Fruit fly (Drosophila melanogaster) whole organism, adult: ENCODE measurements around the gene CG43736.

ENCODE experiments used
- CG11617 ChIP-seq: fragments of 200-800 bp; sonication (Bioruptor generic); optimal IDR thresholded peaks from 2 replicates; lab custom pipeline; 2017; ENCODE audit warnings: mild to moderate bottlenecking, missing biosample characterization, missing genetic modification reagents, missing genetic modification characterization
- CG12768 ChIP-seq: fragments of 200-800 bp; sonication (Bioruptor generic); optimal IDR thresholded peaks from 2 replicates; lab custom pipeline; 2017; ENCODE audit warnings: missing biosample characterization, missing genetic modification characterization, mild to moderate bottlenecking, moderate library complexity, missing genetic modification reagents
- CG14711 ChIP-seq: fragments of 200-800 bp; sonication (Bioruptor generic); optimal IDR thresholded peaks from 2 replicates; lab custom pipeline; 2018; ENCODE audit warnings: missing biosample characterization, mild to moderate bottlenecking, missing genetic modification characterization, moderate library complexity
- CG1620 ChIP-seq: fragments of 200-800 bp; sonication (Bioruptor generic); optimal IDR thresholded peaks from 2 replicates; lab custom pipeline; 2016; ENCODE audit warnings: missing biosample characterization, missing genetic modification characterization
- CG33017 ChIP-seq: fragments of 200-800 bp; sonication (Bioruptor generic); optimal IDR thresholded peaks from 2 replicates; lab custom pipeline; 2018; ENCODE audit warnings: missing biosample characterization, mild to moderate bottlenecking, missing genetic modification characterization, moderate library complexity
- CG5204 ChIP-seq: fragments of 200-800 bp; sonication (Bioruptor generic); optimal IDR thresholded peaks from 2 replicates; lab custom pipeline; 2016; ENCODE audit warnings: missing biosample characterization, missing genetic modification characterization
- CG7045 ChIP-seq: fragments of 200-800 bp; sonication (Bioruptor generic); optimal IDR thresholded peaks from 2 replicates; lab custom pipeline; 2017; ENCODE audit warnings: missing biosample characterization, mild to moderate bottlenecking, missing genetic modification characterization
- CG7101 ChIP-seq: fragments of 200-800 bp; sonication (Bioruptor generic); optimal IDR thresholded peaks from 2 replicates; lab custom pipeline; 2018; ENCODE audit warnings: missing biosample characterization, mild to moderate bottlenecking, missing genetic modification characterization, moderate library complexity
- Clk ChIP-seq: fragments of 200-800 bp; sonication (Bioruptor generic); optimal IDR thresholded peaks from 2 replicates; lab custom pipeline; 2017; ENCODE audit warnings: missing biosample characterization, missing genetic modification characterization
- Crg-1 ChIP-seq: fragments of 200-800 bp; sonication (Bioruptor generic); optimal IDR thresholded peaks from 2 replicates; lab custom pipeline; 2016; ENCODE audit warnings: missing biosample characterization, missing genetic modification characterization
- Hr96 ChIP-seq: fragments of 200-800 bp; sonication (Bioruptor generic); optimal IDR thresholded peaks from 2 replicates; lab custom pipeline; 2016; ENCODE audit warnings: missing biosample characterization, missing genetic modification characterization
- Mnt ChIP-seq: fragments of 200-800 bp; sonication (Bioruptor generic); optimal IDR thresholded peaks from 2 replicates; lab custom pipeline; 2016; ENCODE audit warnings: missing biosample characterization, mild to moderate bottlenecking, missing genetic modification characterization
- bab1 ChIP-seq: fragments of 200-800 bp; sonication (Bioruptor generic); optimal IDR thresholded peaks from 3 replicates; lab custom pipeline; 2019; ENCODE audit warnings: missing biosample characterization, mild to moderate bottlenecking, missing genetic modification characterization, moderate library complexity
- cic ChIP-seq: fragments of 200-800 bp; sonication (Bioruptor generic); optimal IDR thresholded peaks from 2 replicates; lab custom pipeline; 2017; ENCODE audit warnings: missing biosample characterization, mild to moderate bottlenecking, missing genetic modification characterization, moderate library complexity
- cnc ChIP-seq, 2 experiments: fragments of >200 bp; optimal IDR thresholded peaks; 2 replicates each; lab custom pipeline; 2017
- kay ChIP-seq: fragments of 200-800 bp; sonication (Bioruptor generic); peaks from one replicate; lab custom pipeline; 2016; ENCODE audit warnings: missing biosample characterization, missing genetic modification characterization, borderline replicate concordance
- ovo ChIP-seq: fragments of 200-800 bp; sonication (Bioruptor generic); optimal IDR thresholded peaks from 2 replicates; lab custom pipeline; 2016; ENCODE audit warnings: missing biosample characterization, missing genetic modification characterization
- pad ChIP-seq: fragments of 200-800 bp; sonication (Bioruptor generic); optimal IDR thresholded peaks from 3 replicates; lab custom pipeline; 2017; ENCODE audit warnings: missing biosample characterization, missing genetic modification characterization, mild to moderate bottlenecking, moderate library complexity, missing genetic modification reagents
- tj ChIP-seq: fragments of 200-800 bp; sonication (Bioruptor generic); optimal IDR thresholded peaks from 3 replicates; lab custom pipeline; 2017; ENCODE audit warnings: missing biosample characterization, mild to moderate bottlenecking, missing genetic modification characterization, moderate library complexity
- toe ChIP-seq: fragments of 200-800 bp; sonication (Bioruptor generic); optimal IDR thresholded peaks from 2 replicates; lab custom pipeline; 2016; ENCODE audit warnings: missing biosample characterization, missing genetic modification characterization

The CG43736 gene

dm6 chrX:6854563-6854962 lies 9.1 kb upstream of the CG43736 start:
- peak; percentile 35 for TF ChIP-seq CG7101 (tag; lab: Kevin White, UChicago)
- no peak for TF ChIP-seq Clk
- TF ChIP-seq toe (GFP tag; lab: Kevin White, UChicago), result no peak
- peak; percentile 19 for TF ChIP-seq bab1 (GFP tag; lab: Kevin White, UChicago)
- TF ChIP-seq CG11617, result no peak
- no peak for TF ChIP-seq kay
- TF ChIP-seq cnc (optimal IDR thresholded peaks at IDR 0.05; lab: Kevin White, UChicago), result no peak
- TF ChIP-seq Hr96, result no peak
- TF ChIP-seq Crg-1 (GFP tag; lab: Kevin White, UChicago), result no peak
- no peak for TF ChIP-seq ovo (GFP tag; lab: Kevin White, UChicago)
- no peak for TF ChIP-seq tj
- no peak for TF ChIP-seq Mnt (GFP tag; lab: Kevin White, UChicago)
- no peak for TF ChIP-seq pad (GFP tag; lab: Kevin White, UChicago)
- TF ChIP-seq CG12768 (GFP tag; lab: Kevin White, UChicago), result no peak
- TF ChIP-seq CG14711 (tag; lab: Kevin White, UChicago), result peak; percentile 35
- TF ChIP-seq CG7045, result peak; percentile 8
- TF ChIP-seq CG33017 (tag; lab: Kevin White, UChicago), result peak; percentile 34
- TF ChIP-seq CG5204 (GFP tag; lab: Kevin White, UChicago), result no peak
- TF ChIP-seq CG1620, result no peak
- no peak for TF ChIP-seq cic (GFP tag; lab: Kevin White, UChicago)

dm6 chrX:6855366-6856200 lies 8.1 kb upstream of the CG43736 start:
- TF ChIP-seq Crg-1 (GFP tag; lab: Kevin White, UChicago) (no peak), CG12768 (GFP tag; lab: Kevin White, UChicago) (no peak), CG1620 (no peak), Clk (no peak), cic (GFP tag; lab: Kevin White, UChicago) (no peak), pad (GFP tag; lab: Kevin White, UChicago) (no peak), CG7101 (tag; lab: Kevin White, UChicago) (peak; percentile 48), Mnt (GFP tag; lab: Kevin White, UChicago) (peak; percentile 16), CG11617 (peak; percentile 13), tj (peak; percentile 32), bab1 (GFP tag; lab: Kevin White, UChicago) (peak; percentile 90), CG33017 (tag; lab: Kevin White, UChicago) (no peak), CG5204 (GFP tag; lab: Kevin White, UChicago) (peak; percentile 37)

- TF ChIP-seq CG33017 (tag; lab: Kevin White, UChicago) (peak; percentile 10), CG14711 (tag; lab: Kevin White, UChicago) (peak; percentile 52), CG7101 (tag; lab: Kevin White, UChicago) (peak; percentile 16), cic (GFP tag; lab: Kevin White, UChicago) (no peak), bab1 (GFP tag; lab: Kevin White, UChicago) (peak; percentile 72)
These were observed 7.2 kb upstream of the CG43736 start for dm6 chrX:6856332-6856995.

DNA sequence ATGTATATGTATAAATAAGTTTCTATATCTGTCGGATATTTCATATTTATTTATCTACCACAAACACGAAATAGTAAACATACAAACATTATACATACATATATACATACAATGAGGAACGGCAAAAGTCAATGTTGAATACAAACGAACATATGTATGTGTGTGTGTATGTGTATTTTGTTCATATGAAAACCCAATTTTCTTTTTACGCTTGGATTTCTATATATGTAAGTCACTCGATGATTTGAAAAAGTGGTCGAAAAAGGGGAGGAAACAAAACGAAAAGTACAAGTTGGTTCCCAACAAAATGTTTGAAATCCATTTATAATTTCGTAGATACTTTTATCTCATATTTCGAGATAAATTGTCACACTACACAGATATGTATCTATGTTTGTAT lies 6.4 kb upstream of the CG43736 start:
- TF ChIP-seq cic (GFP tag; lab: Kevin White, UChicago) (no peak), kay (peak; percentile 73)

DNA sequence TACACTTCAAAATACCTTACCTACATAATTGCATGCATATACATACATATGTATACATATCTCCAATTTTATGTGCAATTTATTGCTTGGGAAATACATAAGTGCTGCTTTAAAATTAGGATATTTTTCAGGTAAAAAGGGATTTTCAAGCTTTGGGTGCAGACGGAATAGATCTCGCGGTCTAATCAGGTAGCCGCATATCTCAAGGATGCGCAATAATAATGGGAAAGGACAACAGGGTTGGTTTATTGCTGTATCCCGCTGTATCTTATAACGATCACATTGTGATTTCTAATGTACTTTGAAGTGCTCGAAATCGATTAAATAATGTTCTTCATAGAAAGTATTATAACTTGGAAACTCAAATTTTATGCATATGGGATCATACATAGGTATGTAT lies 6.0 kb upstream of the CG43736 start:
- TF ChIP-seq Crg-1 (GFP tag; lab: Kevin White, UChicago) (no peak), CG7045 (no peak), bab1 (GFP tag; lab: Kevin White, UChicago) (no peak), kay (no peak), CG14711 (tag; lab: Kevin White, UChicago) (no peak), pad (GFP tag; lab: Kevin White, UChicago) (no peak), Mnt (GFP tag; lab: Kevin White, UChicago) (no peak), ovo (GFP tag; lab: Kevin White, UChicago) (no peak), CG11617 (no peak), CG7101 (tag; lab: Kevin White, UChicago) (no peak), CG12768 (GFP tag; lab: Kevin White, UChicago) (no peak), CG33017 (tag; lab: Kevin White, UChicago) (no peak), toe (GFP tag; lab: Kevin White, UChicago) (no peak), Clk (no peak), cic (GFP tag; lab: Kevin White, UChicago) (no peak)

- TF ChIP-seq cnc (optimal IDR thresholded peaks at IDR 0.05; lab: Kevin White, UChicago) (no peak), CG7101 (tag; lab: Kevin White, UChicago) (no peak), pad (GFP tag; lab: Kevin White, UChicago) (no peak), ovo (GFP tag; lab: Kevin White, UChicago) (no peak), CG11617 (no peak), CG14711 (tag; lab: Kevin White, UChicago) (no peak)
These were observed 4.4 kb upstream of the CG43736 start for dm6 chrX:6859245-6859644.
